Worm (Caenorhabditis elegans) whole organism, L1 larva: Measurements from ENCODE around the gene T05B4.13.
A peak's percentile ranks its signal among the peaks of the same experiment; 100 is the strongest.

Experiments used
- C04F5.9 ChIP-seq: sonication (generic microtip); optimal IDR thresholded peaks from 2 replicates; lab custom pipeline; 2016; ENCODE audit warnings: missing genetic modification characterization, missing compliant biosample characterization
- alr-1 ChIP-seq: fragments of 200-800 bp; sonication (Bioruptor generic); optimal IDR thresholded peaks from 2 replicates; lab custom pipeline; 2018; ENCODE audit warnings: borderline replicate concordance, mild to moderate bottlenecking, missing genetic modification characterization, missing compliant biosample characterization
- ama-1 ChIP-seq: fragments of 150-350 bp; optimal IDR thresholded peaks from 2 replicates; lab custom pipeline; 2014
- ceh-8 ChIP-seq: fragments of 200-800 bp; sonication (Bioruptor generic); optimal IDR thresholded peaks from 2 replicates; lab custom pipeline; 2018; ENCODE audit warnings: mild to moderate bottlenecking, missing genetic modification characterization, moderate library complexity, missing compliant biosample characterization
- ceh-82 ChIP-seq, 3 experiments: fragments of 150-350 bp in 1 of 3; sonication (generic microtip) in 2 of 3; optimal IDR thresholded peaks; 2 replicates each; lab custom pipeline; 2014 to 2017; ENCODE audit warnings: missing biosample characterization in 3 of 3, missing genetic modification characterization in 3 of 3
- dpl-1 ChIP-seq, 3 experiments: fragments of 150-350 bp in 2 of 3; sonication (generic microtip) in 1 of 3; optimal IDR thresholded peaks; 2 replicates each; lab custom pipeline; 2014 to 2017; ENCODE audit warnings: missing biosample characterization in 3 of 3, missing genetic modification characterization in 3 of 3, missing genetic modification reagents in 3 of 3
- dsc-1 ChIP-seq: sonication (generic microtip); optimal IDR thresholded peaks from 2 replicates; lab custom pipeline; 2016; ENCODE audit warnings: mild to moderate bottlenecking, missing genetic modification characterization, missing compliant biosample characterization
- efl-1 ChIP-seq, 4 experiments: fragments of 150-350 bp; optimal IDR thresholded peaks in 3 of 4; peaks in 1 of 4; 1 replicate in 1 of 4; 2 replicates in 3 of 4; lab custom pipeline; 2014; ENCODE audit warnings: missing biosample characterization in 2 of 4, missing genetic modification characterization in 2 of 4, missing genetic modification reagents in 2 of 4
- egl-13 ChIP-seq: sonication (generic microtip); optimal IDR thresholded peaks from 2 replicates; lab custom pipeline; 2016; ENCODE audit warnings: missing genotype, missing genetic modification reagents, missing genetic modification characterization, missing compliant biosample characterization
- elt-2 ChIP-seq: sonication (generic microtip); optimal IDR thresholded peaks from 2 replicates; lab custom pipeline; 2016; ENCODE audit warnings: missing genetic modification characterization, mild to moderate bottlenecking, inconsistent platforms, missing compliant biosample characterization, missing genetic modification reagents
- fkh-10 ChIP-seq: sonication (generic microtip); optimal IDR thresholded peaks from 2 replicates; lab custom pipeline; 2017; ENCODE audit warnings: missing biosample characterization, missing genetic modification reagents, missing genetic modification characterization
- fkh-8 ChIP-seq: sonication (generic microtip); optimal IDR thresholded peaks from 2 replicates; lab custom pipeline; 2016; ENCODE audit warnings: mild to moderate bottlenecking, missing genetic modification characterization, missing compliant biosample characterization
- hlh-17 ChIP-seq: fragments of 200-800 bp; sonication (Bioruptor generic); optimal IDR thresholded peaks from 2 replicates; lab custom pipeline; 2018; ENCODE audit warnings: missing genetic modification characterization, mild to moderate bottlenecking, missing compliant biosample characterization, moderate library complexity, borderline replicate concordance
- hlh-4 ChIP-seq: sonication (generic microtip); optimal IDR thresholded peaks from 2 replicates; lab custom pipeline; 2016; ENCODE audit warnings: mild to moderate bottlenecking, missing genetic modification characterization, missing compliant biosample characterization
- irx-1 ChIP-seq: sonication (generic microtip); optimal IDR thresholded peaks from 2 replicates; lab custom pipeline; 2016; ENCODE audit warnings: missing genetic modification characterization, missing compliant biosample characterization
- isw-1 ChIP-seq: fragments of 200-800 bp; sonication (Bioruptor generic); IDR thresholded peaks from 2 replicates; pipeline ENCODE4 v1.3.6; 2022; ENCODE audit warnings: missing genetic modification characterization, missing compliant biosample characterization
- jun-1 ChIP-seq: fragments of 150-350 bp; optimal IDR thresholded peaks from 2 replicates; lab custom pipeline; 2014; ENCODE audit warnings: missing biosample characterization, missing genetic modification reagents, missing genetic modification characterization
- lin-13 ChIP-seq: fragments of 150-350 bp; optimal IDR thresholded peaks from 2 replicates; lab custom pipeline; 2014; ENCODE audit warnings: missing biosample characterization, missing genetic modification reagents, missing genetic modification characterization
- lin-14 ChIP-seq: fragments of 200-800 bp; sonication (Bioruptor generic); optimal IDR thresholded peaks from 2 replicates; lab custom pipeline; 2018; ENCODE audit warnings: mild to moderate bottlenecking, missing genetic modification characterization, moderate library complexity, missing compliant biosample characterization
- lsy-2 ChIP-seq, 2 experiments: fragments of 150-350 bp; optimal IDR thresholded peaks; 2 replicates each; lab custom pipeline; 2014; ENCODE audit warnings: missing biosample characterization in 2 of 2, missing genetic modification characterization in 2 of 2
- mab-9 ChIP-seq: fragments of 200-800 bp; sonication (Bioruptor generic); IDR thresholded peaks from 2 replicates; pipeline ENCODE4 v1.3.6; 2022; ENCODE audit warnings: missing genetic modification reagents, missing genetic modification characterization, missing compliant biosample characterization
- mep-1 ChIP-seq: fragments of 150-350 bp; optimal IDR thresholded peaks from 2 replicates; lab custom pipeline; 2014; ENCODE audit warnings: missing biosample characterization, missing genetic modification characterization
- nhr-11 ChIP-seq: fragments of 150-350 bp; optimal IDR thresholded peaks from 2 replicates; lab custom pipeline; 2014; ENCODE audit warnings: missing biosample characterization, missing genetic modification characterization
- nhr-19 ChIP-seq: fragments of 200-800 bp; sonication (Bioruptor generic); conservative IDR thresholded peaks from 2 replicates; pipeline ENCODE4 v1.3.6; 2022; ENCODE audit warnings: missing genetic modification characterization, missing compliant biosample characterization
- nhr-20 ChIP-seq: sonication (generic microtip); optimal IDR thresholded peaks from 2 replicates; lab custom pipeline; 2016; ENCODE audit warnings: mild to moderate bottlenecking, missing genetic modification characterization, missing compliant biosample characterization
- nhr-237 ChIP-seq: fragments of 150-350 bp; optimal IDR thresholded peaks from 2 replicates; lab custom pipeline; 2014; ENCODE audit warnings: missing biosample characterization, missing genetic modification characterization
- nhr-47 ChIP-seq: sonication (generic microtip); optimal IDR thresholded peaks from 2 replicates; lab custom pipeline; 2016; ENCODE audit warnings: mild to moderate bottlenecking, missing genetic modification characterization, moderate library complexity, missing compliant biosample characterization
- nhr-71 ChIP-seq: sonication (generic microtip); optimal IDR thresholded peaks from 2 replicates; lab custom pipeline; 2016; ENCODE audit warnings: mild to moderate bottlenecking, missing genetic modification characterization, moderate library complexity, missing compliant biosample characterization
- nhr-76 ChIP-seq: sonication (generic microtip); optimal IDR thresholded peaks from 2 replicates; lab custom pipeline; 2017; ENCODE audit warnings: missing biosample characterization, missing genetic modification characterization
- nhr-90 ChIP-seq: sonication (generic microtip); optimal IDR thresholded peaks from 2 replicates; lab custom pipeline; 2016; ENCODE audit warnings: mild to moderate bottlenecking, missing genetic modification characterization, missing compliant biosample characterization; ENCODE audit not compliant: poor library complexity
- rnt-1 ChIP-seq: sonication (generic microtip); optimal IDR thresholded peaks from 2 replicates; lab custom pipeline; 2016; ENCODE audit warnings: mild to moderate bottlenecking, missing genetic modification characterization, moderate library complexity, missing compliant biosample characterization
- skn-1 ChIP-seq: fragments of 150-350 bp; optimal IDR thresholded peaks from 2 replicates; lab custom pipeline; 2014; ENCODE audit warnings: missing biosample characterization, missing genetic modification characterization
- snu-23 ChIP-seq: sonication (generic microtip); optimal IDR thresholded peaks from 2 replicates; lab custom pipeline; 2016; ENCODE audit warnings: missing genetic modification characterization, missing compliant biosample characterization
- sox-4 ChIP-seq: sonication (generic microtip); optimal IDR thresholded peaks from 2 replicates; lab custom pipeline; 2016; ENCODE audit warnings: missing genetic modification characterization, missing compliant biosample characterization
- sptf-1 ChIP-seq: fragments of 150-350 bp; optimal IDR thresholded peaks from 2 replicates; lab custom pipeline; 2014; ENCODE audit warnings: missing biosample characterization, missing genetic modification characterization
- sup-37 ChIP-seq: fragments of 200-800 bp; sonication (Bioruptor generic); optimal IDR thresholded peaks from 2 replicates; lab custom pipeline; 2018; ENCODE audit warnings: mild to moderate bottlenecking, missing genetic modification characterization, missing compliant biosample characterization
- swsn-7 ChIP-seq: sonication (generic microtip); optimal IDR thresholded peaks from 2 replicates; lab custom pipeline; 2016; ENCODE audit warnings: missing genetic modification characterization, missing compliant biosample characterization
- tlp-1 ChIP-seq: fragments of 150-350 bp; optimal IDR thresholded peaks from 2 replicates; lab custom pipeline; 2014; ENCODE audit warnings: missing biosample characterization, missing genetic modification characterization
- unc-62 ChIP-seq: fragments of 150-350 bp; optimal IDR thresholded peaks from 2 replicates; lab custom pipeline; 2014; ENCODE audit warnings: missing biosample characterization, missing genetic modification reagents, missing genetic modification characterization
- unc-86 ChIP-seq: sonication (generic microtip); optimal IDR thresholded peaks from 2 replicates; lab custom pipeline; 2016; ENCODE audit warnings: missing genetic modification characterization, missing compliant biosample characterization
- zip-4 ChIP-seq: fragments of 200-800 bp; sonication (Bioruptor generic); optimal IDR thresholded peaks from 2 replicates; lab custom pipeline; 2018; ENCODE audit warnings: mild to moderate bottlenecking, missing genetic modification characterization, moderate library complexity, missing compliant biosample characterization
- ztf-11 ChIP-seq, 2 experiments: sonication (generic microtip); optimal IDR thresholded peaks; 2 replicates each; lab custom pipeline; 2016 to 2017; ENCODE audit warnings: missing genetic modification characterization in 2 of 2, missing biosample characterization in 1 of 2, missing compliant biosample characterization in 1 of 2
- ztf-4 ChIP-seq: fragments of 150-350 bp; optimal IDR thresholded peaks from 2 replicates; lab custom pipeline; 2014; ENCODE audit warnings: missing biosample characterization, missing genetic modification characterization

The T05B4.13 gene

DNA sequence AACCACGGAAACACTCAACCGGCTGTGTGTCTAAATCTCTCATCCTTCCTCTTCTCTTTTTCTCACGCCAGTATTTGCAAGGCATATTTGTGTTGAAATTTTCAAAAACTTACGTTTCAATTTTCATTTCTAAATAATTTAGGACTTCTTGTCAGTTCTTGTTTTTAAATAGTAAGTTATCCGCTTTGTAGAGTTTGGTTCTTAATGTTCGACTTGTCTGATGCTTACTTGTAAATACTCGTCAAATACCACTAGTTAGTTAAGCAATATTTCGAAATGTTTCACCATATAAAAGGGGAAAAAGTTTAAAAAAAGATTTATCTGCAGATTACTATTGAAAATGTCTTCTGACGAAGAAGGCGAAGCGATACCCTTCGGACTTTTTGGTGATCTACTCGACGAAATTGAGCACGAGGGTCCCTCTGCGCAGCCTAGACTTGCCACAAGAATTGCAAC, 37.2 kb upstream of the T05B4.13 start, which contains the start of gene Y45G5AM.3:
Gene Y45G5AM.3, plus strand, starts transcription at position 51 of the 456 bp plus-strand sequence.
- no peak for TF ChIP-seq nhr-20 (tag; lab: Kevin White, UChicago)
- TF ChIP-seq tlp-1, result no peak
- TF ChIP-seq lsy-2 (tag; optimal IDR thresholded peaks at IDR 0.05; lab: Kevin White, UChicago), result peak in 1 of 2 experiments; percentile 6
- no peak for TF ChIP-seq nhr-47 (tag; lab: Kevin White, UChicago)
- TF ChIP-seq lin-14, result peak; percentile 21
- peak; percentile 13 for TF ChIP-seq irx-1 (tag; lab: Kevin White, UChicago)
- no peak for TF ChIP-seq hlh-17 (GFP tag; lab: Kevin White, UChicago)

DNA sequence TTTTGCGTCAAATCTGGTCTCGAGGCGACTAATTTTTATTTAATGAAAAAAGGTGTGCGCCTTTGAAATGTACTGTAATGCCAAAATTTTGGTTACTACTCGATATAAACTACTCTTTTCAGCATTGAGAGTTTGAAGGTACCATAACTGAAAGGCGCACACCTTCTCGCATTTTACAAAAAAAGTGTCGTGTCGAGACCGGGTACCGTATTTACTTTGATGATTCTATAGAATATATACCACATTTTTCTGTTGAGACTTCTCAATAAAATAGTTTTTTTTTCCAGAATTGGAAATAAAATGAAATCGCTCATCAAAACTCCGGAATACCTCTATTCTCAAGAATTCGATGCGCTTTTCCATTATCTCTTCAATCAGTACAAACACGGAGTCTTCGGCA, 35.6 kb upstream of the T05B4.13 start, which contains the start of gene Y45G5AM.4:
Gene Y45G5AM.4, plus strand, starts transcription at position 301 of the 400 bp plus-strand sequence.
- no peak for TF ChIP-seq jun-1 (tag; lab: Kevin White, UChicago)

DNA sequence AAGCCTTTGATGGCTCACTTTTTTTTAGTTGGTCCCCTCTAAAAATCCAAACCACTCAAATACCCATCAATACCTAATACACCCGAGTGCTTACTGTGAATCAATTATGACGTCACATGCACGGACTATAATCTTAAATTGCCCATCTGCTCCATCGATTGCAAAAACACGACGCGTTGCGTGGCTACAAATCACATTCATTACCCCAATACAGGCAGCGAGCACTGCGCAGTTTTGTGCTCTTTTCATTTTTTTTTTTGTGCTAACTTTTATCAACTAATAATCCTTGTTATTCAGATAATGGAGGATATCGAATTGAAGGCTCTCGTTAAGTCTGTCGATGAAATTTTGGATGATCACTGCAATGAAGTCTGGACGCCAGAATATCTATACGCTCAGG, 32.8 kb upstream of the T05B4.13 start, which contains the start of gene Y45G5AM.5:
Gene Y45G5AM.5, plus strand, starts transcription at position 301 of the 400 bp plus-strand sequence.
- TF ChIP-seq ztf-4 (tag; lab: Kevin White, UChicago) (no peak), nhr-47 (tag; lab: Kevin White, UChicago) (no peak), sptf-1 (tag; lab: Kevin White, UChicago) (no peak), egl-13 (tag; lab: Kevin White, UChicago) (no peak), sup-37 (GFP tag; lab: Kevin White, UChicago) (no peak), mab-9 (GFP tag; lab: Robert Waterston, UW) (no peak), nhr-19 (no peak), hlh-4 (tag; lab: Kevin White, UChicago) (no peak), ceh-82 (tag; optimal IDR thresholded peaks at IDR 0.05; lab: Kevin White, UChicago) (no peak), isw-1 (GFP tag; lab: Robert Waterston, UW) (no peak), mep-1 (tag; lab: Kevin White, UChicago) (no peak), nhr-90 (no peak), unc-62 (GFP tag; lab: Kevin White, UChicago) (no peak), unc-86 (tag; lab: Kevin White, UChicago) (no peak), dsc-1 (tag; lab: Kevin White, UChicago) (no peak), fkh-10 (GFP tag; lab: Kevin White, UChicago) (no peak), zip-4 (GFP tag; lab: Kevin White, UChicago) (no peak), nhr-11 (tag; lab: Kevin White, UChicago) (no peak), elt-2 (no peak), lin-14 (no peak)
- TF ChIP-seq, all 84 proteins: peak for 0

DNA sequence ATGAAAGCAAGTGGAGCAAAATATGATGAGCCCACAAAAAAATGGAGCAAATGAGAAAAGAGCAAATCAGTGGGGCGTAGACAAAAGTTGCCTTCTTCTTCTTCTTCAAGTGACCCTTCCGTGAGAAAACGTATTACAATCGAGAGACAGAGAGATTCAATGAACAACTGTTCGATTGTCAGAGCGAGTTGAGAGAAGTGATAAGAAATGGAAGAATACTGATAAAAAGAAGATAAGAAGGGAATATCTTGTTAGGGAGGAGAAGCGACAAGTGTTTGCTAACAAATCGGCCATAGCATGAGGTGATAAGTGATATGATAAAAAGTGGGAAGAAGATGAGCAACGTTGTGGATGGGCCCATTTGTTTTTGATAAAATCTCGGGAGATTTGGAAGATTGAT, 30.0 kb upstream of the T05B4.13 start:
- TF ChIP-seq swsn-7 (peak; percentile 4), isw-1 (GFP tag; lab: Robert Waterston, UW) (no peak), zip-4 (GFP tag; lab: Kevin White, UChicago) (no peak), skn-1 (tag; lab: Kevin White, UChicago) (no peak), C04F5.9 (tag; lab: Kevin White, UChicago) (no peak), lin-14 (peak; percentile 88), efl-1 (optimal IDR thresholded peaks at IDR 0.05; lab: Kevin White, UChicago) (no peak), efl-1 (GFP tag; optimal IDR thresholded peaks at IDR 0.05 in 1 of 2; lab: Kevin White, UChicago) (no peak), nhr-90 (no peak), sup-37 (GFP tag; lab: Kevin White, UChicago) (no peak), elt-2 (no peak), lin-13 (no peak), fkh-8 (tag; lab: Kevin White, UChicago) (no peak), jun-1 (tag; lab: Kevin White, UChicago) (no peak), nhr-71 (peak; percentile 64), nhr-20 (tag; lab: Kevin White, UChicago) (peak; percentile 34), ztf-11 (tag; optimal IDR thresholded peaks at IDR 0.05; lab: Kevin White, UChicago) (no peak), rnt-1 (tag; lab: Kevin White, UChicago) (peak; percentile 51), dpl-1 (GFP tag; optimal IDR thresholded peaks at IDR 0.05; lab: Kevin White, UChicago) (no peak), alr-1 (tag; lab: Kevin White, UChicago) (no peak), ceh-8 (no peak), ama-1 (lab: Kevin White, UChicago) (no peak), nhr-76 (tag; lab: Kevin White, UChicago) (no peak), snu-23 (peak; percentile 26), sox-4 (tag; lab: Kevin White, UChicago) (no peak), lsy-2 (tag; optimal IDR thresholded peaks at IDR 0.05; lab: Kevin White, UChicago) (peak in 1 of 2 experiments; percentile 52), egl-13 (tag; lab: Kevin White, UChicago) (no peak), nhr-237 (tag; lab: Kevin White, UChicago) (no peak), mab-9 (GFP tag; lab: Robert Waterston, UW) (no peak)
